Worm (Caenorhabditis elegans) whole organism, L4 larva: Measurements from ENCODE around the gene vnut-1.

ENCODE experiments used
- D1046.2 ChIP-seq: fragments of 200-800 bp; sonication (Bioruptor generic); IDR thresholded peaks from 2 replicates; pipeline ENCODE4 v1.3.6; 2022; ENCODE audit warnings: missing genetic modification characterization, missing compliant biosample characterization
- F37D6.2 ChIP-seq: sonication (generic microtip); optimal IDR thresholded peaks from 2 replicates; lab custom pipeline; 2016; ENCODE audit warnings: mild to moderate bottlenecking, missing genetic modification characterization, missing compliant biosample characterization
- F44E2.7 ChIP-seq: fragments of 200-800 bp; sonication (Bioruptor generic); IDR thresholded peaks from 2 replicates; pipeline ENCODE4 v2.1.2; 2022; ENCODE audit warnings: missing genetic modification characterization, missing compliant biosample characterization
- F49E8.2 ChIP-seq: sonication (generic microtip); optimal IDR thresholded peaks from 2 replicates; lab custom pipeline; 2016; ENCODE audit warnings: missing compliant biosample characterization, mild to moderate bottlenecking, missing genetic modification characterization, borderline replicate concordance
- R02D3.7 ChIP-seq: fragments of 150-350 bp; sonication (generic microtip); optimal IDR thresholded peaks from 3 replicates; lab custom pipeline; 2014; ENCODE audit warnings: missing biosample characterization, missing genetic modification characterization
- T20F7.1 ChIP-seq: fragments of 200-800 bp; sonication (Bioruptor generic); optimal IDR thresholded peaks from 2 replicates; lab custom pipeline; 2018; ENCODE audit warnings: mild to moderate bottlenecking, missing genetic modification characterization, missing compliant biosample characterization
- Y105C5A.15 ChIP-seq: fragments of 200-800 bp; sonication (Bioruptor generic); IDR thresholded peaks from 2 replicates; pipeline ENCODE4 v1.3.6; 2022; ENCODE audit warnings: missing genetic modification characterization, missing compliant biosample characterization
- Y48G9A.11 ChIP-seq: fragments of 200-800 bp; sonication (Bioruptor generic); IDR thresholded peaks from 2 replicates; pipeline ENCODE4 v1.3.6; 2022; ENCODE audit warnings: missing genetic modification reagents, missing genetic modification characterization, missing compliant biosample characterization
- Y75B8A.6 ChIP-seq: fragments of 200-800 bp; sonication (Bioruptor generic); IDR thresholded peaks from 2 replicates; pipeline ENCODE4 v1.3.6; 2022; ENCODE audit warnings: missing genetic modification reagents, missing genetic modification characterization, missing compliant biosample characterization
- ZK546.5 ChIP-seq, 2 experiments: sonication (generic microtip); optimal IDR thresholded peaks; 2 replicates each; lab custom pipeline; 2017; ENCODE audit warnings: missing biosample characterization in 2 of 2, missing genetic modification characterization in 2 of 2
- aha-1 ChIP-seq: fragments of 150-350 bp; peaks from one replicate; lab custom pipeline; 2014; ENCODE audit warnings: missing biosample characterization, missing genetic modification characterization
- aly-2 ChIP-seq: sonication (generic microtip); optimal IDR thresholded peaks from 2 replicates; lab custom pipeline; 2018; ENCODE audit warnings: missing biosample characterization, missing genetic modification characterization
- ceh-32 ChIP-seq: sonication (generic microtip); optimal IDR thresholded peaks from 2 replicates; lab custom pipeline; 2016; ENCODE audit warnings: mild to moderate bottlenecking, missing genetic modification characterization, missing compliant biosample characterization; ENCODE audit not compliant: poor library complexity
- ceh-44 ChIP-seq: fragments of 200-800 bp; sonication (Bioruptor generic); IDR thresholded peaks from 2 replicates; pipeline ENCODE4 v1.3.6; 2022; ENCODE audit warnings: missing genetic modification reagents, missing genetic modification characterization, missing compliant biosample characterization
- ceh-82 ChIP-seq: sonication (generic microtip); optimal IDR thresholded peaks from 2 replicates; lab custom pipeline; 2017; ENCODE audit warnings: missing biosample characterization, missing genetic modification characterization
- dmd-8 ChIP-seq: fragments of 200-800 bp; sonication (Bioruptor generic); IDR thresholded peaks from 2 replicates; pipeline ENCODE4 v1.3.6; 2022; ENCODE audit warnings: missing genetic modification characterization, missing compliant biosample characterization
- dmd-9 ChIP-seq: fragments of 200-800 bp; sonication (Bioruptor generic); IDR thresholded peaks from 2 replicates; pipeline ENCODE4 v1.3.6; 2022; ENCODE audit warnings: missing genetic modification reagents, missing genetic modification characterization, missing compliant biosample characterization
- dpl-1 ChIP-seq: fragments of 150-350 bp; optimal IDR thresholded peaks from 2 replicates; lab custom pipeline; 2014; ENCODE audit warnings: missing biosample characterization, missing genetic modification reagents, missing genetic modification characterization
- dve-1 ChIP-seq: sonication (generic microtip); optimal IDR thresholded peaks from 2 replicates; lab custom pipeline; 2017; ENCODE audit warnings: antibody characterized with exemption, mild to moderate bottlenecking, missing genetic modification characterization, missing compliant biosample characterization; ENCODE audit not compliant: insufficient read depth
- fkh-10 ChIP-seq: fragments of 150-350 bp; optimal IDR thresholded peaks from 2 replicates; lab custom pipeline; 2014; ENCODE audit warnings: missing biosample characterization, missing genetic modification reagents, missing genetic modification characterization
- gei-8 ChIP-seq: fragments of 200-800 bp; sonication (Bioruptor generic); optimal IDR thresholded peaks from 2 replicates; lab custom pipeline; 2018; ENCODE audit warnings: mild to moderate bottlenecking, missing genetic modification characterization, missing compliant biosample characterization
- hlh-11 ChIP-seq: fragments of 200-800 bp; sonication (Bioruptor generic); optimal IDR thresholded peaks from 2 replicates; lab custom pipeline; 2018; ENCODE audit warnings: mild to moderate bottlenecking, missing genetic modification characterization, missing compliant biosample characterization
- hlh-30 ChIP-seq: sonication (generic microtip); optimal IDR thresholded peaks from 2 replicates; lab custom pipeline; 2017; ENCODE audit warnings: antibody characterized with exemption, mild to moderate bottlenecking, missing genetic modification characterization, missing compliant biosample characterization; ENCODE audit not compliant: insufficient read depth
- lin-1 ChIP-seq: fragments of 200-800 bp; sonication (Bioruptor generic); IDR thresholded peaks from 2 replicates; pipeline ENCODE4 v1.3.6; 2022; ENCODE audit warnings: missing genetic modification reagents, missing genetic modification characterization, missing compliant biosample characterization
- lin-29 ChIP-seq: fragments of 200-800 bp; sonication (Bioruptor generic); IDR thresholded peaks from 2 replicates; pipeline ENCODE4 v1.3.6; 2022; ENCODE audit warnings: missing genetic modification reagents, missing genetic modification characterization, missing compliant biosample characterization
- lin-38 ChIP-seq: fragments of 200-800 bp; sonication (Bioruptor generic); IDR thresholded peaks from 2 replicates; pipeline ENCODE4 v1.3.6; 2022; ENCODE audit warnings: missing genetic modification reagents, missing genetic modification characterization, missing compliant biosample characterization
- lir-3 ChIP-seq: sonication (generic microtip); optimal IDR thresholded peaks from 2 replicates; lab custom pipeline; 2016; ENCODE audit warnings: mild to moderate bottlenecking, missing genetic modification characterization, missing compliant biosample characterization
- mep-1 ChIP-seq: fragments of 150-350 bp; sonication (generic microtip); optimal IDR thresholded peaks from 3 replicates; lab custom pipeline; 2014; ENCODE audit warnings: missing biosample characterization, missing genetic modification characterization
- mes-2 ChIP-seq: sonication (generic microtip); optimal IDR thresholded peaks from 2 replicates; lab custom pipeline; 2016; ENCODE audit warnings: missing genotype, mild to moderate bottlenecking, missing genetic modification characterization, missing compliant biosample characterization; ENCODE audit not compliant: poor library complexity, severe bottlenecking
- mxl-2 ChIP-seq: fragments of 200-800 bp; sonication (Bioruptor generic); conservative IDR thresholded peaks from 2 replicates; pipeline ENCODE4 v1.3.6; 2022; ENCODE audit warnings: missing genetic modification reagents, missing genetic modification characterization, missing compliant biosample characterization
- nhr-25 ChIP-seq: sonication (generic microtip); optimal IDR thresholded peaks from 2 replicates; lab custom pipeline; 2017; ENCODE audit warnings: missing genetic modification characterization, mild to moderate bottlenecking, missing compliant biosample characterization, antibody characterized with exemption, moderate library complexity, borderline replicate concordance; ENCODE audit not compliant: insufficient read depth
- nhr-28 ChIP-seq: fragments of 150-350 bp; optimal IDR thresholded peaks from 2 replicates; lab custom pipeline; 2014; ENCODE audit warnings: missing biosample characterization, missing genetic modification characterization
- nhr-42 ChIP-seq: fragments of 200-800 bp; sonication (Bioruptor generic); IDR thresholded peaks from 2 replicates; pipeline ENCODE4 v1.3.6; 2022; ENCODE audit warnings: missing genetic modification characterization, missing compliant biosample characterization
- nhr-77 ChIP-seq: fragments of 150-350 bp; optimal IDR thresholded peaks from 2 replicates; lab custom pipeline; 2014; ENCODE audit warnings: missing biosample characterization, missing genetic modification characterization
- php-3 ChIP-seq: fragments of 200-800 bp; sonication (Bioruptor generic); IDR thresholded peaks from 2 replicates; pipeline ENCODE4 v1.3.6; 2022; ENCODE audit warnings: missing genetic modification reagents, missing genetic modification characterization, missing compliant biosample characterization
- sdz-12 ChIP-seq: fragments of 200-800 bp; sonication (Bioruptor generic); optimal IDR thresholded peaks from 2 replicates; lab custom pipeline; 2018; ENCODE audit warnings: mild to moderate bottlenecking, missing genetic modification characterization, missing compliant biosample characterization
- skn-1 ChIP-seq: fragments of 150-350 bp; optimal IDR thresholded peaks from 2 replicates; lab custom pipeline; 2014; ENCODE audit warnings: missing biosample characterization, missing genetic modification characterization
- snpc-1.2 ChIP-seq: fragments of 200-800 bp; sonication (Bioruptor generic); IDR thresholded peaks from 2 replicates; pipeline ENCODE4 v1.3.6; 2022; ENCODE audit warnings: missing genetic modification reagents, missing genetic modification characterization, missing compliant biosample characterization
- spr-1 ChIP-seq: sonication (generic microtip); optimal IDR thresholded peaks from 2 replicates; lab custom pipeline; 2016; ENCODE audit warnings: mild to moderate bottlenecking, missing genetic modification characterization, missing compliant biosample characterization
- unc-130 ChIP-seq: sonication (generic microtip); optimal IDR thresholded peaks from 2 replicates; lab custom pipeline; 2016; ENCODE audit warnings: missing genetic modification reagents, missing genetic modification characterization, missing compliant biosample characterization
- unc-62 ChIP-seq, 3 experiments: fragments of 150-350 bp in 1 of 3; sonication (generic microtip); optimal IDR thresholded peaks in 2 of 3; peaks in 1 of 3; 1 replicate in 1 of 3; 2 replicates in 2 of 3; lab custom pipeline; 2014 to 2017; ENCODE audit warnings: missing biosample characterization in 3 of 3, missing genetic modification characterization in 3 of 3, missing genetic modification reagents in 3 of 3, missing genotype in 1 of 3
- vab-7 ChIP-seq: fragments of 200-800 bp; sonication (Bioruptor generic); IDR thresholded peaks from 2 replicates; pipeline ENCODE4 v1.3.6; 2022; ENCODE audit warnings: missing genetic modification reagents, missing genetic modification characterization, missing compliant biosample characterization
- zfp-2 ChIP-seq: sonication (generic microtip); optimal IDR thresholded peaks from 2 replicates; lab custom pipeline; 2016; ENCODE audit warnings: mild to moderate bottlenecking, missing genetic modification characterization, missing compliant biosample characterization
- ztf-7 ChIP-seq: fragments of 150-350 bp; optimal IDR thresholded peaks from 2 replicates; lab custom pipeline; 2014; ENCODE audit warnings: missing biosample characterization, missing genetic modification characterization

The vnut-1 gene

DNA sequence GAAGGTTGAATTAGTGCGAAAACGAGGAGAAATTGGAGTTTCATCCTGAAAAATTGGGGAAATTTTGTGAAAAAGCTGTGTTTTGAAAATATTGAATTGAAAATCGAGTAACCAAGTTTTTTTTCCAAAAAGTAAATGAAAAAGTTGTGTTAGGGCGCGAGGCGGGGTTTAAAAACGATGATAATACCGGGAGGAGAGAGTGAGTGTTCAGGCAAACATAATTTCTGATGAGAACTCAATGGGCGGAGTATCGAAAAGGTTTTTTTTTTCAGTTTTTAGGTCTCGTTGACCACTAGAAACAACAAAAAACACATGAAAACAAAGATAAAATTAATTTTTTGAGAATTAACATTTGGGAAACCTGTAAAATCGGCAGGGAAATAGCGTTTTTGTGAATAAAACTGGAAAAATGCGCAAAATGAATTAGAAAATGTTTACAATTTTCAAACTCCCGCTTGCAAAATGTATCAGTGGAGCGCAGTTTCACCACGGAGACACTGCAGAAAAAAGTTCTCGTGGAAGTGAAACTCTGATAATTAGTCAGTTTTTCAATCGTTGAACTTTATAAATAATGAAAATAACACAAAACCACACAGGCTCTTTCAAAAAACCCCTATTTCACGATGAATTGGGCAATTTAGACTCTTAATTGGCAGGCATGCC lies 9.9 kb upstream of the vnut-1 start, which contains the start of gene C13B4.1:
TSS of gene C13B4.1 (minus strand) at position 51 of the 663 bp plus-strand sequence.
- TF ChIP-seq ztf-7 (tag; lab: Kevin White, UChicago) (no peak), ceh-44 (GFP tag; lab: Robert Waterston, UW) (0 out of 2 replicates have a peak, but pooled peaks have one; percentile 9), nhr-77 (tag; lab: Kevin White, UChicago) (no peak), D1046.2 (GFP tag; lab: Robert Waterston, UW) (no peak), skn-1 (tag; lab: Kevin White, UChicago) (no peak), Y48G9A.11 (GFP tag; lab: Robert Waterston, UW) (peak; percentile 48; the same call in 1 of the 2 replicates), dpl-1 (GFP tag; lab: Kevin White, UChicago) (peak; percentile 23), aly-2 (no peak), spr-1 (no peak), ZK546.5 (tag; optimal IDR thresholded peaks at IDR 0.05; lab: Kevin White, UChicago) (no peak), F44E2.7 (GFP tag; lab: Robert Waterston, UW) (no peak), T20F7.1 (GFP tag; lab: Kevin White, UChicago) (no peak), snpc-1.2 (GFP tag; lab: Robert Waterston, UW) (0 out of 2 replicates have a peak, but pooled peaks have one; percentile 47), F49E8.2 (peak; percentile 68), lin-38 (GFP tag; lab: Robert Waterston, UW) (peak; percentile 93), Y105C5A.15 (no peak), mep-1 (tag; lab: Kevin White, UChicago) (no peak), lir-3 (tag; lab: Kevin White, UChicago) (no peak), fkh-10 (no peak), dmd-9 (GFP tag; lab: Robert Waterston, UW) (no peak), mxl-2 (GFP tag; lab: Robert Waterston, UW) (no peak), sdz-12 (GFP tag; lab: Kevin White, UChicago) (no peak), unc-130 (GFP tag; lab: Kevin White, UChicago) (peak; percentile 52), vab-7 (GFP tag; lab: Robert Waterston, UW) (0 out of 2 replicates have a peak, but pooled peaks have one; percentile 19), gei-8 (GFP tag; lab: Kevin White, UChicago) (no peak), dve-1 (tag; lab: Kevin White, UChicago) (no peak), mes-2 (peak; percentile 75), aha-1 (tag; lab: Kevin White, UChicago) (peak; percentile 46), lin-1 (no peak)
- TF ChIP-seq, all 104 proteins: peak for 10

ce11 chrII:14480772-14481171 lies 8.8 kb upstream of the vnut-1 start:
- no peak for TF ChIP-seq mxl-2 (GFP tag; lab: Robert Waterston, UW)
- peak; percentile 17 for TF ChIP-seq nhr-28 (tag; lab: Kevin White, UChicago)

ce11 chrII:14483813-14484212 lies 5.8 kb upstream of the vnut-1 start:
- TF ChIP-seq unc-62 (GFP tag; optimal IDR thresholded peaks at IDR 0.05 in 1 of 2; lab: Kevin White, UChicago), result peak in 1 of 2 experiments; percentile 91
- TF ChIP-seq unc-62 (tag; optimal IDR thresholded peaks at IDR 0.05; lab: Kevin White, UChicago), result no peak
- TF ChIP-seq ztf-7 (tag; lab: Kevin White, UChicago), result no peak

DNA sequence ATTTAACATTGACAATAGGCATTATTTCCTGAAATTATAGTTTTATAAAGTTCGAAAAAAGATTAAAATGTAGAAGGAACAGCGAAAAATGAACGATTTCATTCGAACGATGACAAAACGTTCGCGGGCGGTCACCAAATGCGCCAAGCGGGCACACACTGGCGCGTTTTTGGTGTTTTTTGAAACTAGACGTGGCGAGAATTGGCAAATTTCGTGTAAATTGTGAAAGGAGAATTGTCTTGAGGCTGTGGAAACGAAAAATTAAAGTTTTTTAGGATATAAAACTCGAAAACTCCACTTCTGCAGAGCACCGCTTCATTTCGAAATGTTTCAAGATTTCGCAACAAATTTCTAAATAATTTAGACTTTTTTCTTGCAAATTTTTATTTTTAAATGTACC lies 941 bp upstream of the vnut-1 start, which contains the start of gene usp-14:
TSS of gene usp-14 (minus strand) at position 28 of the 400 bp plus-strand sequence.
- TF ChIP-seq nhr-42 (GFP tag; lab: Robert Waterston, UW) (peak; percentile 80), dmd-8 (GFP tag; lab: Robert Waterston, UW) (no peak), nhr-25 (tag; lab: Kevin White, UChicago) (no peak), lin-38 (GFP tag; lab: Robert Waterston, UW) (peak; percentile 71), Y75B8A.6 (GFP tag; lab: Robert Waterston, UW) (no peak), ceh-82 (no peak), R02D3.7 (tag; lab: Kevin White, UChicago) (no peak), ceh-32 (no peak), aha-1 (tag; lab: Kevin White, UChicago) (peak; percentile 98), unc-130 (GFP tag; lab: Kevin White, UChicago) (no peak), ceh-44 (GFP tag; lab: Robert Waterston, UW) (no peak), F37D6.2 (tag; lab: Kevin White, UChicago) (peak; percentile 15), zfp-2 (no peak), lin-1 (no peak), hlh-30 (tag; lab: Kevin White, UChicago) (peak; percentile 18), dpl-1 (GFP tag; lab: Kevin White, UChicago) (peak; percentile 86), hlh-11 (tag; lab: Kevin White, UChicago) (peak; percentile 57), php-3 (GFP tag; lab: Robert Waterston, UW) (no peak), lin-29 (GFP tag; lab: Robert Waterston, UW) (no peak)
